Fruit fly (Drosophila melanogaster) whole organism, wandering third instar larva: ENCODE data around the gene GNBP1.

Experiments used
- Abd-B ChIP-seq: fragments of >200 bp; optimal IDR thresholded peaks from 2 replicates; lab custom pipeline; 2017; ENCODE audit warnings: missing biosample characterization, missing genetic modification characterization
- CG32264 ChIP-seq: fragments of 200-800 bp; sonication (Bioruptor generic); optimal IDR thresholded peaks from 2 replicates; lab custom pipeline; 2016; ENCODE audit warnings: missing biosample characterization, missing genetic modification characterization
- CrebA ChIP-seq: fragments of 200-800 bp; sonication (Bioruptor generic); optimal IDR thresholded peaks from 2 replicates; lab custom pipeline; 2016; ENCODE audit warnings: missing biosample characterization, mild to moderate bottlenecking, missing genetic modification characterization, borderline replicate concordance
- Dif ChIP-seq: fragments of 200-275, 200-300 bp; sonication (Bioruptor generic); optimal IDR thresholded peaks from 2 replicates; lab custom pipeline; 2018; ENCODE audit warnings: missing biosample characterization, missing genetic modification characterization; ENCODE audit not compliant: partially characterized antibody
- GATAd ChIP-seq: sonication (Bioruptor generic); optimal IDR thresholded peaks from 2 replicates; lab custom pipeline; 2016; ENCODE audit warnings: missing biosample characterization, missing genetic modification characterization
- HLH106 ChIP-seq: fragments of 200-800 bp; optimal IDR thresholded peaks from 3 replicates; lab custom pipeline; 2019; ENCODE audit warnings: missing biosample characterization, mild to moderate bottlenecking, missing genetic modification characterization, moderate library complexity
- Hnf4 ChIP-seq: fragments of 200-800 bp; sonication (Bioruptor generic); optimal IDR thresholded peaks from 2 replicates; lab custom pipeline; 2016; ENCODE audit warnings: missing biosample characterization, mild to moderate bottlenecking, missing genetic modification characterization
- Hr78 ChIP-seq: fragments of >200 bp; optimal IDR thresholded peaks from 2 replicates; lab custom pipeline; 2017; ENCODE audit warnings: missing biosample characterization, missing genetic modification characterization
- Hr83 ChIP-seq: fragments of 200-300 bp; sonication (Bioruptor generic); optimal IDR thresholded peaks from 2 replicates; lab custom pipeline; 2016; ENCODE audit warnings: missing biosample characterization, mild to moderate bottlenecking, missing genetic modification characterization, moderate library complexity; ENCODE audit not compliant: poor library complexity, severe bottlenecking
- Jra ChIP-seq: sonication (Bioruptor generic); optimal IDR thresholded peaks from 2 replicates; lab custom pipeline; 2016; ENCODE audit warnings: missing biosample characterization, missing genetic modification characterization
- Mio ChIP-seq: sonication (Bioruptor generic); optimal IDR thresholded peaks from 2 replicates; lab custom pipeline; 2016; ENCODE audit warnings: missing biosample characterization, missing genetic modification characterization
- Myc ChIP-seq: fragments of >200 bp; optimal IDR thresholded peaks from 2 replicates; lab custom pipeline; 2017
- OdsH ChIP-seq: fragments of 200-800 bp; sonication (Bioruptor generic); optimal IDR thresholded peaks from 2 replicates; lab custom pipeline; 2016; ENCODE audit warnings: missing biosample characterization, mild to moderate bottlenecking, missing genetic modification characterization
- Rel ChIP-seq, 2 experiments: fragments of 200-800 bp; sonication (Bioruptor generic) in 1 of 2; optimal IDR thresholded peaks; 2 replicates in 1 of 2; 3 replicates in 1 of 2; lab custom pipeline; 2016 to 2019; ENCODE audit warnings: mild to moderate bottlenecking in 2 of 2, missing biosample characterization in 2 of 2, missing genetic modification characterization in 2 of 2, moderate library complexity in 1 of 2
- Sp1 ChIP-seq: fragments of 200-800 bp; sonication (Bioruptor generic); optimal IDR thresholded peaks from 3 replicates; lab custom pipeline; 2019; ENCODE audit warnings: missing biosample characterization, mild to moderate bottlenecking, missing genetic modification characterization, moderate library complexity
- br ChIP-seq: fragments of 200-800 bp; sonication (Bioruptor generic); optimal IDR thresholded peaks from 2 replicates; lab custom pipeline; 2016; ENCODE audit warnings: missing biosample characterization, missing genetic modification characterization
- brk ChIP-seq: fragments of 200-800 bp; sonication (Bioruptor generic); optimal IDR thresholded peaks from 2 replicates; lab custom pipeline; 2016; ENCODE audit warnings: missing biosample characterization, mild to moderate bottlenecking, missing genetic modification characterization
- dl ChIP-seq, 2 experiments: fragments of 175-275, 200-275 bp in 1 of 2; fragments of 200-275 bp in 1 of 2; sonication (Bioruptor generic); optimal IDR thresholded peaks; lab custom pipeline; 2018; ENCODE audit warnings: mild to moderate bottlenecking in 2 of 2, missing biosample characterization in 2 of 2, missing genetic modification characterization in 2 of 2, moderate library complexity in 2 of 2; ENCODE audit not compliant: partially characterized antibody in 2 of 2, insufficient read depth in 1 of 2
- dsf ChIP-seq: sonication (Bioruptor generic); optimal IDR thresholded peaks from 2 replicates; lab custom pipeline; 2016; ENCODE audit warnings: missing biosample characterization, missing genetic modification characterization, borderline replicate concordance
- ey ChIP-seq: fragments of 200-800 bp; sonication (Bioruptor generic); optimal IDR thresholded peaks from 2 replicates; lab custom pipeline; 2016; ENCODE audit warnings: missing biosample characterization, missing genetic modification characterization
- foxo ChIP-seq, 2 experiments: fragments of 200-800 bp; sonication (Bioruptor generic); optimal IDR thresholded peaks; 2 replicates in 1 of 2; 3 replicates in 1 of 2; lab custom pipeline; 2016 to 2017; ENCODE audit warnings: missing biosample characterization in 2 of 2, missing genetic modification characterization in 2 of 2
- fru ChIP-seq: fragments of 200-800 bp; sonication (Bioruptor generic); optimal IDR thresholded peaks from 3 replicates; lab custom pipeline; 2016; ENCODE audit warnings: missing biosample characterization, mild to moderate bottlenecking, missing genetic modification characterization
- h ChIP-seq: fragments of 200-800 bp; sonication (Bioruptor generic); optimal IDR thresholded peaks from 3 replicates; lab custom pipeline; 2016; ENCODE audit warnings: missing biosample characterization, mild to moderate bottlenecking, missing genetic modification characterization
- lola ChIP-seq: fragments of >200 bp; optimal IDR thresholded peaks from 2 replicates; lab custom pipeline; 2017; ENCODE audit warnings: missing biosample characterization, missing genetic modification characterization
- psq ChIP-seq: fragments of 200-800 bp; sonication (Bioruptor generic); optimal IDR thresholded peaks from 3 replicates; lab custom pipeline; 2017; ENCODE audit warnings: missing biosample characterization, mild to moderate bottlenecking, missing genetic modification characterization, moderate library complexity
- rgr ChIP-seq: fragments of 200-800 bp; sonication (Bioruptor generic); optimal IDR thresholded peaks from 3 replicates; lab custom pipeline; 2016; ENCODE audit warnings: missing biosample characterization, mild to moderate bottlenecking, missing genetic modification characterization
- sage ChIP-seq: fragments of 200-800 bp; sonication (Bioruptor generic); optimal IDR thresholded peaks from 2 replicates; lab custom pipeline; 2016; ENCODE audit warnings: missing biosample characterization, mild to moderate bottlenecking, missing genetic modification characterization
- tai ChIP-seq: sonication (Bioruptor generic); optimal IDR thresholded peaks from 2 replicates; lab custom pipeline; 2016; ENCODE audit warnings: missing biosample characterization, missing genetic modification characterization
- woc ChIP-seq: sonication (Bioruptor generic); optimal IDR thresholded peaks from 2 replicates; lab custom pipeline; 2016; ENCODE audit warnings: missing biosample characterization, mild to moderate bottlenecking, missing genetic modification characterization

The GNBP1 gene

DNA sequence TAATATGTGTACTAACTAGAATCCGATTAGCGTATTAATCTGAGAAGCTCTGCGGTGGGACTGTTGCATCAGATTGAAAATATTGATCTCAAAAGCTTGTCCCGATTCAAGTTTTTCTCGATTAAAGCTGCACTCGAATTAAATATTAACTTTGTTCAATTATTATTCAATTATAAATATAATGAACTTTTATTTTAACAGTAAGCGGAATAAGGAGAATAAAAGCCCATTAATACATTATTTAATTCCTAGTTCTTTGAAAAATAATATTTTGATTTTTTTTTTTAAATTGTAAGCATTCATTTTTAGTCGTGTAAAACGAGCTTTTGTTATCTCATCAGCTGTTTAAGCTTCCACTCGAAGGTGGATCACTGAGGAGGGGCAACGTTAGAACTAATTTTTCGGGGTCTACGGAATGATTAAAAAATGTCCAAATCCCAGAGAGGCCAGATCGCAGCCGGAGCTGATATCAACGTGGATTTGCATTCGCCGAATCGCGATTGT lies at the start of gene GNBP1, which contains the start of gene GNBP2:
Gene GNBP1 (plus strand): TSS at position 438 of the 504 bp plus-strand sequence.
Gene GNBP2 (minus strand): TSS at position 51 of the 504 bp plus-strand sequence.
- TF ChIP-seq dsf (GFP tag; lab: Kevin White, UChicago) (peak; percentile 30), foxo (GFP tag; optimal IDR thresholded peaks at IDR 0.05; lab: Kevin White, UChicago) (peak in 1 of 2 experiments; percentile 93), brk (GFP tag; lab: Kevin White, UChicago) (peak; percentile 91), lola (GFP tag; lab: Kevin White, UChicago) (no peak), Sp1 (GFP tag; lab: Kevin White, UChicago) (peak; percentile 90), Hnf4 (peak; percentile 80), psq (GFP tag; lab: Kevin White, UChicago) (peak; percentile 87), br (GFP tag; lab: Kevin White, UChicago) (peak; percentile 64), Abd-B (GFP tag; lab: Kevin White, UChicago) (no peak), ey (GFP tag; lab: Kevin White, UChicago) (peak; percentile 68), woc (GFP tag; lab: Kevin White, UChicago) (peak; percentile 55), Mio (GFP tag; lab: Kevin White, UChicago) (no peak), sage (GFP tag; lab: Kevin White, UChicago) (peak; percentile 71), rgr (GFP tag; lab: Kevin White, UChicago) (peak; percentile 91), HLH106 (tag; lab: Kevin White, UChicago) (peak; percentile 87), Rel (GFP tag; optimal IDR thresholded peaks at IDR 0.05; lab: Kevin White, UChicago) (no peak), Rel (tag; optimal IDR thresholded peaks at IDR 0.05; lab: Kevin White, UChicago) (peak; percentile 40), Myc (lab: Kevin White, UChicago) (no peak), Jra (peak; percentile 66), Dif (no peak), GATAd (GFP tag; lab: Kevin White, UChicago) (peak; percentile 40), tai (GFP tag; lab: Kevin White, UChicago) (no peak), fru (GFP tag; lab: Kevin White, UChicago) (peak; percentile 89), h (GFP tag; lab: Kevin White, UChicago) (peak; percentile 93), OdsH (GFP tag; lab: Kevin White, UChicago) (peak; percentile 93)

DNA sequence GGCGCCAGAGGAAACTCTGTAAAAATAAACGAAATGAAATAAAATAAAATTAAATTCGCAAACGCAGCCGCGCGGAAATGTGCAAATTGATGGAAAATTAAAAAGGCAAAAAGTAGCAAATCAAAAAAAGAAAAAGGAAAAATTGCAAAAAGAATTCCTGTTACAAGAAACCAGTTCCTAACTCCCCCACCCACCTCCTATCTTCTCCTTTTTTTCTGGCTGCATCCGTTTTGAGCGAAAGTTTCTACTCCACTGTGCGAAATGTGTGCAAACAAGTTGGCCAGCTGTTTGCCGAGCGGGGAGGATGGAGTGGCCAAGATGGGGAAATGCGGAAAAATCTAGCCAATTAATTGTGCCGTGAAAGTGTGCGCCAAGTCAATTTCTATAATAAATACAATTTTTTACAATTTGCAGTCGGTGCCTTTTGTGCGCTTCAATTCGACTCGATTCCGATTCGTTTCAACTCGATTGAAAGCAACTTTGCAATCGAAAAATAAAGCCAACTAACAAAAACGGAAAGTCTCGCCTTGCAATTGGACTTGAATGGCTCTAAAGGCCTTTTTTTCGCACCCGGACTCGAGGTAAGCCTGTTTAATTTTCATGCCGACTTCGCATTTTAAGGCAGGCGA lies 49.0 kb upstream of the GNBP1 start:
- TF ChIP-seq rgr (GFP tag; lab: Kevin White, UChicago) = no peak
- peak; percentile 6 for TF ChIP-seq HLH106 (tag; lab: Kevin White, UChicago)

- TF ChIP-seq Hr78 (GFP tag; lab: Kevin White, UChicago) (no peak), Dif (peak; percentile 44), dl (GFP tag; optimal IDR thresholded peaks at IDR 0.05; lab: Kevin White, UChicago; ENCODE audit: insufficient read depth in 1 of 2, partially characterized antibody in 2 of 2) (peak in 1 of 2 experiments; percentile 22)
These were observed 47.7 kb upstream of the GNBP1 start for dm6 chr3L:18627657-18628455.

- TF ChIP-seq CG32264 (GFP tag; lab: Kevin White, UChicago) (no peak), Hr83 (GFP tag; lab: Kevin White, UChicago) (no peak), Rel (GFP tag; optimal IDR thresholded peaks at IDR 0.05; lab: Kevin White, UChicago) (no peak), Rel (tag; optimal IDR thresholded peaks at IDR 0.05; lab: Kevin White, UChicago) (peak; percentile 67)
- TF ChIP-seq, all 38 proteins: peak for 1
These were observed 47.1 kb upstream of the GNBP1 start for dm6 chr3L:18628458-18628857.

DNA sequence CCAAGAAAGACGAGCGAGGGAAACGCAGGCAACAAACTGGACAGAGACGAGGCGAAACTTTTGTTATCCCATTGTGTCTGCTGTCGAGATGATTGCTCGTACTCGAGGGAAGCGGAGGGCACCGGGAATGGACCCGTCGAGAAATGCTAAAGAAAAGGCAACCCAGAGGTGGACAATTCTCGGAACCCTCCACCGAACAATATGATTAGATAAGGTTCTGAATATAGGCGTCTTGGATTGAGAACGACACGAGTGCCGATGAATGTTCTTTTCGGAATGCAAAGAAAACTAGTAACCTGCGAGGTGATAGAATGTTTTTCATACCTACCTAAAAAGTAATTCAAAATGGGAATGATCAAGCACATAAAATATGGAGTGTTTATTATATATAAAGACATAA lies 45.7 kb upstream of the GNBP1 start:
- TF ChIP-seq Dif = no peak
- no peak for TF ChIP-seq Myc (lab: Kevin White, UChicago)
- no peak for TF ChIP-seq sage (GFP tag; lab: Kevin White, UChicago)
- TF ChIP-seq lola (GFP tag; lab: Kevin White, UChicago) = no peak
- no peak for TF ChIP-seq woc (GFP tag; lab: Kevin White, UChicago)
- TF ChIP-seq CrebA (GFP tag; lab: Kevin White, UChicago) = no peak
- TF ChIP-seq dl (GFP tag; optimal IDR thresholded peaks at IDR 0.05; lab: Kevin White, UChicago; ENCODE audit: insufficient read depth in 1 of 2, partially characterized antibody in 2 of 2) = no peak
- TF ChIP-seq h (GFP tag; lab: Kevin White, UChicago) = no peak
- no peak for TF ChIP-seq Hr83 (GFP tag; lab: Kevin White, UChicago)
- TF ChIP-seq Hr78 (GFP tag; lab: Kevin White, UChicago) = no peak
- TF ChIP-seq HLH106 (tag; lab: Kevin White, UChicago) = no peak
